Fruit fly (Drosophila melanogaster) whole organism, prepupa: ENCODE measurements around the gene CG14014.

Experiments used
- Blimp-1 ChIP-seq: fragments of 200-800 bp; sonication (Bioruptor generic); optimal IDR thresholded peaks from 3 replicates; lab custom pipeline; 2017; ENCODE audit warnings: missing biosample characterization, missing genetic modification characterization, mild to moderate bottlenecking, moderate library complexity, missing genetic modification reagents
- CG16779 ChIP-seq: fragments of 200-800 bp; sonication (Bioruptor generic); optimal IDR thresholded peaks from 3 replicates; lab custom pipeline; 2017; ENCODE audit warnings: missing biosample characterization, mild to moderate bottlenecking, missing genetic modification characterization
- Ets96B ChIP-seq: fragments of 200-800 bp; optimal IDR thresholded peaks from 2 replicates; lab custom pipeline; 2019; ENCODE audit warnings: missing biosample characterization, mild to moderate bottlenecking, missing genetic modification characterization, moderate library complexity
- Gug ChIP-seq: fragments of 200-800 bp; sonication (Bioruptor generic); IDR thresholded peaks from 2 replicates; pipeline ENCODE4 v1.3.6; 2022; ENCODE audit warnings: missing biosample characterization, missing genetic modification characterization
- svp ChIP-seq: fragments of 200-800 bp; sonication (Bioruptor generic); peaks from one replicate; lab custom pipeline; 2016; ENCODE audit warnings: missing biosample characterization, missing genetic modification characterization

dm6 chr2L:5525723-5526122 is 24.9 kb downstream of the CG14014 start, which contains the start of gene Cap-D3:
- no peak for TF ChIP-seq Ets96B (tag; lab: Kevin White, UChicago)
- TF ChIP-seq Blimp-1 (GFP tag; lab: Kevin White, UChicago) = no peak
- no peak for TF ChIP-seq Gug (GFP tag; lab: Robert Waterston, UW)
- no peak for TF ChIP-seq svp (GFP tag; lab: Kevin White, UChicago)
- no peak for TF ChIP-seq CG16779
